Worm (Caenorhabditis elegans) whole organism, late embryonic: ENCODE measurements around the gene hrg-3.

ENCODE experiments used
- F13H6.1 ChIP-seq: sonication (generic microtip); optimal IDR thresholded peaks from 2 replicates; lab custom pipeline; 2016; ENCODE audit warnings: missing genetic modification characterization, missing compliant biosample characterization
- K02D7.2 ChIP-seq: sonication (generic microtip); optimal IDR thresholded peaks from 2 replicates; lab custom pipeline; 2017; ENCODE audit warnings: mild to moderate bottlenecking, missing genetic modification characterization, missing compliant biosample characterization
- T23F11.4 ChIP-seq: fragments of 200-800 bp; sonication (Bioruptor generic); optimal IDR thresholded peaks from 2 replicates; lab custom pipeline; 2018; ENCODE audit warnings: mild to moderate bottlenecking, missing genetic modification characterization, missing compliant biosample characterization
- Y22D7AL.16 ChIP-seq: sonication (generic microtip); optimal IDR thresholded peaks from 2 replicates; lab custom pipeline; 2016; ENCODE audit warnings: missing genetic modification characterization, missing compliant biosample characterization
- ahr-1 ChIP-seq: sonication (generic microtip); optimal IDR thresholded peaks from 2 replicates; lab custom pipeline; 2016; ENCODE audit warnings: missing genetic modification characterization, missing compliant biosample characterization
- ama-1 ChIP-seq: fragments of 150-350 bp; optimal IDR thresholded peaks from 2 replicates; lab custom pipeline; 2014
- ceh-18 ChIP-seq: sonication (generic microtip); optimal IDR thresholded peaks from 2 replicates; lab custom pipeline; 2016; ENCODE audit warnings: missing genetic modification characterization, missing compliant biosample characterization
- ceh-19 ChIP-seq: fragments of 200-800 bp; sonication (Bioruptor generic); optimal IDR thresholded peaks from 2 replicates; lab custom pipeline; 2018; ENCODE audit warnings: mild to moderate bottlenecking, missing genetic modification characterization, missing compliant biosample characterization
- ceh-2 ChIP-seq: sonication (generic microtip); optimal IDR thresholded peaks from 2 replicates; lab custom pipeline; 2016; ENCODE audit warnings: missing genotype, missing genetic modification characterization, missing compliant biosample characterization
- ceh-24 ChIP-seq: sonication (generic microtip); optimal IDR thresholded peaks from 2 replicates; lab custom pipeline; 2016; ENCODE audit warnings: mild to moderate bottlenecking, missing genetic modification characterization, missing compliant biosample characterization
- ceh-30 ChIP-seq: fragments of 150-350 bp; optimal IDR thresholded peaks from 2 replicates; lab custom pipeline; 2014; ENCODE audit warnings: missing biosample characterization, missing genetic modification characterization
- ceh-31 ChIP-seq: sonication (generic microtip); optimal IDR thresholded peaks from 2 replicates; lab custom pipeline; 2016; ENCODE audit warnings: missing genetic modification characterization, missing compliant biosample characterization
- ceh-34 ChIP-seq: sonication (generic microtip); optimal IDR thresholded peaks from 2 replicates; lab custom pipeline; 2016; ENCODE audit warnings: mild to moderate bottlenecking, missing genetic modification characterization, missing compliant biosample characterization
- ceh-45 ChIP-seq: fragments of 200-800 bp; sonication (Bioruptor generic); IDR thresholded peaks from 2 replicates; pipeline ENCODE4 v1.3.6; 2022; ENCODE audit warnings: missing genetic modification reagents, missing genetic modification characterization, missing compliant biosample characterization
- ceh-48 ChIP-seq: sonication (generic microtip); optimal IDR thresholded peaks from 2 replicates; lab custom pipeline; 2016; ENCODE audit warnings: missing genetic modification characterization, inconsistent platforms, missing compliant biosample characterization
- ceh-6 ChIP-seq: fragments of 200-800 bp; sonication (Bioruptor generic); optimal IDR thresholded peaks from 2 replicates; lab custom pipeline; 2018; ENCODE audit warnings: mild to moderate bottlenecking, missing genetic modification characterization, missing compliant biosample characterization
- che-1 ChIP-seq: sonication (generic microtip); optimal IDR thresholded peaks from 2 replicates; lab custom pipeline; 2016; ENCODE audit warnings: mild to moderate bottlenecking, missing genetic modification characterization, missing compliant biosample characterization
- ets-4 ChIP-seq: sonication (generic microtip); optimal IDR thresholded peaks from 2 replicates; lab custom pipeline; 2016; ENCODE audit warnings: missing genetic modification characterization, missing compliant biosample characterization
- fax-1 ChIP-seq: sonication (generic microtip); optimal IDR thresholded peaks from 2 replicates; lab custom pipeline; 2016; ENCODE audit warnings: missing genotype, missing genetic modification characterization, missing compliant biosample characterization
- fkh-10 ChIP-seq: fragments of 150-350 bp; optimal IDR thresholded peaks from 2 replicates; lab custom pipeline; 2014; ENCODE audit warnings: missing biosample characterization, missing genetic modification reagents, missing genetic modification characterization
- hlh-13 ChIP-seq: fragments of 200-800 bp; sonication (Bioruptor generic); optimal IDR thresholded peaks from 2 replicates; lab custom pipeline; 2018; ENCODE audit warnings: mild to moderate bottlenecking, missing genetic modification characterization, missing compliant biosample characterization
- hlh-6 ChIP-seq: sonication (generic microtip); optimal IDR thresholded peaks from 2 replicates; lab custom pipeline; 2016; ENCODE audit warnings: missing genotype, missing genetic modification characterization, missing compliant biosample characterization
- hlh-8 ChIP-seq: sonication (generic microtip); optimal IDR thresholded peaks from 2 replicates; lab custom pipeline; 2016; ENCODE audit warnings: missing genotype, missing genetic modification characterization, missing compliant biosample characterization
- lin-11 ChIP-seq: fragments of 200-800 bp; sonication (Bioruptor generic); optimal IDR thresholded peaks from 2 replicates; lab custom pipeline; 2018; ENCODE audit warnings: mild to moderate bottlenecking, missing genetic modification characterization, missing compliant biosample characterization
- madf-2 ChIP-seq: sonication (generic microtip); optimal IDR thresholded peaks from 2 replicates; lab custom pipeline; 2017; ENCODE audit warnings: missing genetic modification characterization, missing compliant biosample characterization
- mec-3 ChIP-seq: sonication (generic microtip); optimal IDR thresholded peaks from 2 replicates; lab custom pipeline; 2016; ENCODE audit warnings: borderline replicate concordance, missing genetic modification characterization, missing compliant biosample characterization
- nfya-1 ChIP-seq: sonication (generic microtip); optimal IDR thresholded peaks from 2 replicates; lab custom pipeline; 2017; ENCODE audit warnings: missing genetic modification characterization, mild to moderate bottlenecking, missing compliant biosample characterization, antibody characterized with exemption, moderate library complexity
- nhr-11 ChIP-seq: fragments of 150-350 bp; optimal IDR thresholded peaks from 2 replicates; lab custom pipeline; 2014; ENCODE audit warnings: missing biosample characterization, missing genetic modification characterization
- npax-4 ChIP-seq: sonication (generic microtip); optimal IDR thresholded peaks from 2 replicates; lab custom pipeline; 2016; ENCODE audit warnings: missing genetic modification characterization, missing compliant biosample characterization
- odd-2 ChIP-seq: sonication (generic microtip); optimal IDR thresholded peaks from 2 replicates; lab custom pipeline; 2017; ENCODE audit warnings: antibody characterized with exemption, mild to moderate bottlenecking, missing genetic modification characterization, missing compliant biosample characterization
- pag-3 ChIP-seq: sonication (generic microtip); optimal IDR thresholded peaks from 2 replicates; lab custom pipeline; 2016; ENCODE audit warnings: missing compliant biosample characterization, missing genetic modification characterization, borderline replicate concordance
- pax-1 ChIP-seq: fragments of 150-350 bp; optimal IDR thresholded peaks from 2 replicates; lab custom pipeline; 2014; ENCODE audit warnings: missing biosample characterization, missing genetic modification characterization
- pha-2 ChIP-seq: sonication (generic microtip); optimal IDR thresholded peaks from 2 replicates; lab custom pipeline; 2017; ENCODE audit warnings: mild to moderate bottlenecking, missing genetic modification characterization, missing compliant biosample characterization
- ref-2 ChIP-seq: sonication (generic microtip); optimal IDR thresholded peaks from 2 replicates; lab custom pipeline; 2016; ENCODE audit warnings: missing genetic modification characterization, missing compliant biosample characterization
- rnt-1 ChIP-seq: sonication (generic microtip); optimal IDR thresholded peaks from 2 replicates; lab custom pipeline; 2016; ENCODE audit warnings: missing genetic modification characterization, missing compliant biosample characterization
- sox-4 ChIP-seq: sonication (generic microtip); optimal IDR thresholded peaks from 2 replicates; lab custom pipeline; 2017; ENCODE audit warnings: mild to moderate bottlenecking, missing genetic modification characterization, inconsistent platforms, missing compliant biosample characterization
- tbx-2 ChIP-seq: sonication (generic microtip); optimal IDR thresholded peaks from 2 replicates; lab custom pipeline; 2016; ENCODE audit warnings: missing genetic modification characterization, missing compliant biosample characterization
- tbx-7 ChIP-seq: sonication (generic microtip); optimal IDR thresholded peaks from 2 replicates; lab custom pipeline; 2016; ENCODE audit warnings: missing genotype, missing genetic modification characterization, missing compliant biosample characterization
- unc-86 ChIP-seq: sonication (generic microtip); optimal IDR thresholded peaks from 2 replicates; lab custom pipeline; 2016; ENCODE audit warnings: missing genetic modification characterization, missing compliant biosample characterization
- ztf-16 ChIP-seq: sonication (generic microtip); optimal IDR thresholded peaks from 2 replicates; lab custom pipeline; 2017; ENCODE audit warnings: missing genetic modification characterization, missing compliant biosample characterization

Gene hrg-3

ce11 chrV:9754459-9754858, 1.8 kb upstream of the hrg-3 start, which contains the start of gene F58E6.5:
Gene F58E6.5, minus strand, starts transcription at chrV:9754559.
- no peak for TF ChIP-seq F13H6.1 (tag; lab: Kevin White, UChicago)
- no peak for TF ChIP-seq hlh-8 (tag; lab: Kevin White, UChicago)
- TF ChIP-seq pax-1 (tag; lab: Kevin White, UChicago): no peak

ce11 chrV:9755725-9756124, 543 bp upstream of the hrg-3 start, which contains the start of gene F58E6.8:
Gene F58E6.8, minus strand, starts transcription at chrV:9755825.
- TF ChIP-seq Y22D7AL.16 (no peak), K02D7.2 (tag; lab: Kevin White, UChicago) (no peak)

DNA sequence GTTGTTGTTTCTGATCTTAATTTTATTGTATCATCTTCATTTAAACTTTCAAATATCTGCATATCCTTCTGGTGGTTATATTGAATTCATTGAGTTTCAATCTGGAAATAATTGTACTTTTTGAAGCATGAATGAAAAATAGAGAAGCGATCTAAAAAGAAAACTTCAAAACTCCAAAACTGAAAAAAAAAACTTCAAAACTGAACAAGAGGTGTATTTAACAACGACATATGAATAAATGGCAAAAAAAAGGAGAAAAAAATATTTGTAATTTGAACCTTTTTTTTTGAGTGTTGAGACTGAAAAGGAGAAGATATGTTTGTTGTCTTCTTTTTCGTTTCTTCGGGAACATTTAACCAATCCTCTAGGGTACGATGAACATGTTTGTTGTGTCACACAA, 1.6 kb downstream of the hrg-3 start, which contains the start of gene F58E6.11:
Gene F58E6.11 (minus strand): TSS at position 101 of the 400 bp plus-strand sequence.
- TF ChIP-seq ceh-24 (tag; lab: Kevin White, UChicago) (no peak), che-1 (tag; lab: Kevin White, UChicago) (no peak), ceh-19 (GFP tag; lab: Kevin White, UChicago) (no peak), pag-3 (tag; lab: Kevin White, UChicago) (no peak)

- no peak for TF ChIP-seq tbx-2 (tag; lab: Kevin White, UChicago)
- no peak for TF ChIP-seq ztf-16 (tag; lab: Kevin White, UChicago)
- no peak for TF ChIP-seq fax-1 (tag; lab: Kevin White, UChicago)
- no peak for TF ChIP-seq mec-3 (tag; lab: Kevin White, UChicago)
- no peak for TF ChIP-seq tbx-7
- no peak for TF ChIP-seq hlh-13 (GFP tag; lab: Kevin White, UChicago)
- TF ChIP-seq ceh-2 (tag; lab: Kevin White, UChicago): no peak
- no peak for TF ChIP-seq npax-4 (tag; lab: Kevin White, UChicago)
- no peak for TF ChIP-seq lin-11 (tag; lab: Kevin White, UChicago)
- TF ChIP-seq ceh-24 (tag; lab: Kevin White, UChicago): no peak
- TF ChIP-seq ref-2 (tag; lab: Kevin White, UChicago): no peak
These were observed 2.2 kb downstream of the hrg-3 start for ce11 chrV:9758437-9758836.

- no peak for TF ChIP-seq T23F11.4 (GFP tag; lab: Kevin White, UChicago)
- no peak for TF ChIP-seq nhr-11 (tag; lab: Kevin White, UChicago)
- no peak for TF ChIP-seq ceh-18 (tag; lab: Kevin White, UChicago)
- no peak for TF ChIP-seq ama-1 (lab: Kevin White, UChicago)
- TF ChIP-seq ceh-6: no peak
- no peak for TF ChIP-seq lin-11 (tag; lab: Kevin White, UChicago)
- TF ChIP-seq ceh-30 (tag; lab: Kevin White, UChicago): no peak
- no peak for TF ChIP-seq pha-2 (tag; lab: Kevin White, UChicago)
- no peak for TF ChIP-seq K02D7.2 (tag; lab: Kevin White, UChicago)
- no peak for TF ChIP-seq che-1 (tag; lab: Kevin White, UChicago)
- TF ChIP-seq unc-86 (tag; lab: Kevin White, UChicago): no peak
- TF ChIP-seq nfya-1 (tag; lab: Kevin White, UChicago): no peak
- TF ChIP-seq hlh-6 (tag; lab: Kevin White, UChicago): no peak
These were observed 7.5 kb downstream of the hrg-3 start for ce11 chrV:9763759-9764158.

- no peak for TF ChIP-seq ceh-31
- no peak for TF ChIP-seq rnt-1 (tag; lab: Kevin White, UChicago)
- no peak for TF ChIP-seq ets-4 (tag; lab: Kevin White, UChicago)
- no peak for TF ChIP-seq sox-4 (tag; lab: Kevin White, UChicago)
- no peak for TF ChIP-seq odd-2 (tag; lab: Kevin White, UChicago)
- no peak for TF ChIP-seq lin-11 (tag; lab: Kevin White, UChicago)
- TF ChIP-seq madf-2 (tag; lab: Kevin White, UChicago): no peak
- TF ChIP-seq ama-1 (lab: Kevin White, UChicago): no peak
- TF ChIP-seq ahr-1 (tag; lab: Kevin White, UChicago): no peak
- TF ChIP-seq ref-2 (tag; lab: Kevin White, UChicago): no peak
- no peak for TF ChIP-seq ceh-45 (GFP tag; lab: Robert Waterston, UW)
- no peak for TF ChIP-seq nfya-1 (tag; lab: Kevin White, UChicago)
- no peak for TF ChIP-seq npax-4 (tag; lab: Kevin White, UChicago)
- TF ChIP-seq unc-86 (tag; lab: Kevin White, UChicago): no peak
- no peak for TF ChIP-seq hlh-8 (tag; lab: Kevin White, UChicago)
- no peak for TF ChIP-seq ceh-19 (GFP tag; lab: Kevin White, UChicago)
- no peak for TF ChIP-seq ceh-34 (tag; lab: Kevin White, UChicago)
- TF ChIP-seq ceh-48 (tag; lab: Kevin White, UChicago): no peak
- no peak for TF ChIP-seq ceh-18 (tag; lab: Kevin White, UChicago)
- no peak for TF ChIP-seq fkh-10
- TF ChIP-seq, all 69 proteins: peak for 0
These were observed 8.3 kb downstream of the hrg-3 start for ce11 chrV:9764552-9764951.
